Worm (Caenorhabditis elegans) whole organism, late embryonic: ENCODE data around the gene tni-1.
A peak's percentile ranks its signal among the peaks of the same experiment; 100 is the strongest.

ENCODE experiments used
- ahr-1 ChIP-seq: sonication (generic microtip); optimal IDR thresholded peaks from 2 replicates; lab custom pipeline; 2016; ENCODE audit warnings: missing genetic modification characterization, missing compliant biosample characterization
- ama-1 ChIP-seq: fragments of 150-350 bp; optimal IDR thresholded peaks from 2 replicates; lab custom pipeline; 2014
- ceh-18 ChIP-seq: sonication (generic microtip); optimal IDR thresholded peaks from 2 replicates; lab custom pipeline; 2016; ENCODE audit warnings: missing genetic modification characterization, missing compliant biosample characterization
- ceh-22 ChIP-seq: sonication (generic microtip); optimal IDR thresholded peaks from 2 replicates; lab custom pipeline; 2017; ENCODE audit warnings: missing biosample characterization, missing genetic modification characterization
- ceh-30 ChIP-seq: fragments of 150-350 bp; optimal IDR thresholded peaks from 2 replicates; lab custom pipeline; 2014; ENCODE audit warnings: missing biosample characterization, missing genetic modification characterization
- ceh-31 ChIP-seq: sonication (generic microtip); optimal IDR thresholded peaks from 2 replicates; lab custom pipeline; 2016; ENCODE audit warnings: missing genetic modification characterization, missing compliant biosample characterization
- ceh-45 ChIP-seq: fragments of 200-800 bp; sonication (Bioruptor generic); IDR thresholded peaks from 2 replicates; pipeline ENCODE4 v1.3.6; 2022; ENCODE audit warnings: missing genetic modification reagents, missing genetic modification characterization, missing compliant biosample characterization
- ceh-48 ChIP-seq: sonication (generic microtip); optimal IDR thresholded peaks from 2 replicates; lab custom pipeline; 2016; ENCODE audit warnings: missing genetic modification characterization, inconsistent platforms, missing compliant biosample characterization
- ceh-6 ChIP-seq: fragments of 200-800 bp; sonication (Bioruptor generic); optimal IDR thresholded peaks from 2 replicates; lab custom pipeline; 2018; ENCODE audit warnings: mild to moderate bottlenecking, missing genetic modification characterization, missing compliant biosample characterization
- ceh-9 ChIP-seq: sonication (generic microtip); optimal IDR thresholded peaks from 2 replicates; lab custom pipeline; 2016; ENCODE audit warnings: mild to moderate bottlenecking, missing genetic modification characterization, inconsistent platforms, missing compliant biosample characterization
- che-1 ChIP-seq: sonication (generic microtip); optimal IDR thresholded peaks from 2 replicates; lab custom pipeline; 2016; ENCODE audit warnings: mild to moderate bottlenecking, missing genetic modification characterization, missing compliant biosample characterization
- dmd-4 ChIP-seq: sonication (generic microtip); optimal IDR thresholded peaks from 2 replicates; lab custom pipeline; 2016; ENCODE audit warnings: borderline replicate concordance, missing genetic modification characterization, missing compliant biosample characterization
- dve-1 ChIP-seq: sonication (generic microtip); optimal IDR thresholded peaks from 2 replicates; lab custom pipeline; 2017; ENCODE audit warnings: antibody characterized with exemption, mild to moderate bottlenecking, missing genetic modification characterization, missing compliant biosample characterization
- elt-2 ChIP-seq: sonication (generic microtip); optimal IDR thresholded peaks from 2 replicates; lab custom pipeline; 2016; ENCODE audit warnings: missing genetic modification reagents, missing genetic modification characterization, missing compliant biosample characterization
- elt-4 ChIP-seq: sonication (generic microtip); optimal IDR thresholded peaks from 2 replicates; lab custom pipeline; 2016; ENCODE audit warnings: missing genetic modification characterization, missing compliant biosample characterization
- ets-4 ChIP-seq: sonication (generic microtip); optimal IDR thresholded peaks from 2 replicates; lab custom pipeline; 2016; ENCODE audit warnings: missing genetic modification characterization, missing compliant biosample characterization
- hlh-13 ChIP-seq: fragments of 200-800 bp; sonication (Bioruptor generic); optimal IDR thresholded peaks from 2 replicates; lab custom pipeline; 2018; ENCODE audit warnings: mild to moderate bottlenecking, missing genetic modification characterization, missing compliant biosample characterization
- hlh-30 ChIP-seq: sonication (generic microtip); optimal IDR thresholded peaks from 2 replicates; lab custom pipeline; 2017; ENCODE audit warnings: antibody characterized with exemption, missing genetic modification characterization, missing compliant biosample characterization; ENCODE audit not compliant: insufficient read depth
- hlh-6 ChIP-seq: sonication (generic microtip); optimal IDR thresholded peaks from 2 replicates; lab custom pipeline; 2016; ENCODE audit warnings: missing genotype, missing genetic modification characterization, missing compliant biosample characterization
- lim-6 ChIP-seq: sonication (generic microtip); optimal IDR thresholded peaks from 2 replicates; lab custom pipeline; 2016; ENCODE audit warnings: missing genetic modification characterization, missing compliant biosample characterization
- lin-11 ChIP-seq: fragments of 200-800 bp; sonication (Bioruptor generic); optimal IDR thresholded peaks from 2 replicates; lab custom pipeline; 2018; ENCODE audit warnings: mild to moderate bottlenecking, missing genetic modification characterization, missing compliant biosample characterization
- mec-3 ChIP-seq: sonication (generic microtip); optimal IDR thresholded peaks from 2 replicates; lab custom pipeline; 2016; ENCODE audit warnings: borderline replicate concordance, missing genetic modification characterization, missing compliant biosample characterization
- nfya-1 ChIP-seq: sonication (generic microtip); optimal IDR thresholded peaks from 2 replicates; lab custom pipeline; 2017; ENCODE audit warnings: missing genetic modification characterization, mild to moderate bottlenecking, missing compliant biosample characterization, antibody characterized with exemption, moderate library complexity
- nhr-11 ChIP-seq: fragments of 150-350 bp; optimal IDR thresholded peaks from 2 replicates; lab custom pipeline; 2014; ENCODE audit warnings: missing biosample characterization, missing genetic modification characterization
- nhr-232 ChIP-seq: sonication (generic microtip); optimal IDR thresholded peaks from 2 replicates; lab custom pipeline; 2016; ENCODE audit warnings: missing genetic modification characterization, missing compliant biosample characterization
- odd-2 ChIP-seq: sonication (generic microtip); optimal IDR thresholded peaks from 2 replicates; lab custom pipeline; 2017; ENCODE audit warnings: antibody characterized with exemption, mild to moderate bottlenecking, missing genetic modification characterization, missing compliant biosample characterization
- pag-3 ChIP-seq: sonication (generic microtip); optimal IDR thresholded peaks from 2 replicates; lab custom pipeline; 2016; ENCODE audit warnings: missing compliant biosample characterization, missing genetic modification characterization, borderline replicate concordance
- pat-9 ChIP-seq: fragments of 200-800 bp; sonication (Bioruptor generic); optimal IDR thresholded peaks from 2 replicates; lab custom pipeline; 2018; ENCODE audit warnings: mild to moderate bottlenecking, missing genetic modification characterization, moderate library complexity, missing compliant biosample characterization
- pax-1 ChIP-seq: fragments of 150-350 bp; optimal IDR thresholded peaks from 2 replicates; lab custom pipeline; 2014; ENCODE audit warnings: missing biosample characterization, missing genetic modification characterization
- pha-4 ChIP-seq: fragments of 150-350 bp; optimal IDR thresholded peaks from 2 replicates; lab custom pipeline; 2018; ENCODE audit warnings: missing biosample characterization, missing genetic modification reagents, missing genetic modification characterization
- ref-2 ChIP-seq: sonication (generic microtip); optimal IDR thresholded peaks from 2 replicates; lab custom pipeline; 2016; ENCODE audit warnings: missing genetic modification characterization, missing compliant biosample characterization
- sox-4 ChIP-seq: sonication (generic microtip); optimal IDR thresholded peaks from 2 replicates; lab custom pipeline; 2017; ENCODE audit warnings: mild to moderate bottlenecking, missing genetic modification characterization, inconsistent platforms, missing compliant biosample characterization
- syd-9 ChIP-seq: sonication (generic microtip); optimal IDR thresholded peaks from 2 replicates; lab custom pipeline; 2016; ENCODE audit warnings: mild to moderate bottlenecking, missing genetic modification characterization, moderate library complexity, missing compliant biosample characterization
- tbx-2 ChIP-seq: sonication (generic microtip); optimal IDR thresholded peaks from 2 replicates; lab custom pipeline; 2016; ENCODE audit warnings: missing genetic modification characterization, missing compliant biosample characterization
- ttx-3 ChIP-seq: sonication (generic microtip); optimal IDR thresholded peaks from 2 replicates; lab custom pipeline; 2016; ENCODE audit warnings: missing genetic modification reagents, missing genetic modification characterization, missing compliant biosample characterization
- unc-86 ChIP-seq: sonication (generic microtip); optimal IDR thresholded peaks from 2 replicates; lab custom pipeline; 2016; ENCODE audit warnings: missing genetic modification characterization, missing compliant biosample characterization
- ztf-16 ChIP-seq: sonication (generic microtip); optimal IDR thresholded peaks from 2 replicates; lab custom pipeline; 2017; ENCODE audit warnings: missing genetic modification characterization, missing compliant biosample characterization

Gene tni-1

DNA sequence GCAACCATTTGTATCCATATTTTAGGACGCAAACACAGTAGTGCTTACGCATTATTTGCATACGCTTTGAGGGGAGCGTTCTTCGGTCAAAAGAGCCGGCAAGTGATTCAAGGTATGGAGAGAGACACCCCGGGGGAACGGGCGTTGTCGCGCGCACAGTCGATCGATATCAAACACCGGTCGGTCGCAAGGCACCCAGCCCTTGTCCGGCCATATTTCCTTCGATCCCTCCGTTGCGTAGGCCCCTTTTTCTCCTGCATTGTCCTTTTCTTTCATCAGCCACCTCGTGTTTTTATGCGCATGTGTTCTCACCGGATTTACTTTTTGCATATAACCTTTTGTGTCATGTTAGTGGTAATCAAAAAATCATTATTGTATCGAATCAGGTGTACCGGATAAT is 11.3 kb downstream of the tni-1 start:
- TF ChIP-seq elt-2 (no peak), ref-2 (peak; percentile 10), sox-4 (tag; lab: Kevin White, UChicago) (no peak), ceh-48 (tag; lab: Kevin White, UChicago) (peak; percentile 38)
- TF ChIP-seq, all 69 proteins: peak for 2

DNA sequence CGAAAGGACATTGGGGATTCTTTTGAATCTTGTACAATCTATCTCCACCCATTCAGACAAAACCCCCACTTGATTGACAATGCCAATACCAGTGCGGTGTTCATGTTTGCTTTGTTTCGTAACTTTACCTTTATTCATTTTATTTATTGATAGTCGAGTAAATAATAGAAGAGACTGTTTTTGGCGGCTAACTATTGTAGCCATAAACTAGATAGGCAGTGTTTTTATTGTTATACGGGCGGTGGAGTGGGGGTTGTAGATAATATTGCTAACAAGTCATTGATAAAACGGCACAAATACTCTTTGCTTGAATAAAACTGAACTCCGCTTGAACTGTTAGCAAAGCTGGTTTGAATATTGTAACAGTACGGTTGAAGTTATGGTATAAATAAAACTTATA is 12.4 kb downstream of the tni-1 start:
- no peak for TF ChIP-seq nhr-11 (tag; lab: Kevin White, UChicago)
- TF ChIP-seq odd-2 = no peak
- no peak for TF ChIP-seq ceh-6 (GFP tag; lab: Kevin White, UChicago)
- TF ChIP-seq lin-11 = no peak
- no peak for TF ChIP-seq hlh-30 (tag; lab: Kevin White, UChicago)

DNA sequence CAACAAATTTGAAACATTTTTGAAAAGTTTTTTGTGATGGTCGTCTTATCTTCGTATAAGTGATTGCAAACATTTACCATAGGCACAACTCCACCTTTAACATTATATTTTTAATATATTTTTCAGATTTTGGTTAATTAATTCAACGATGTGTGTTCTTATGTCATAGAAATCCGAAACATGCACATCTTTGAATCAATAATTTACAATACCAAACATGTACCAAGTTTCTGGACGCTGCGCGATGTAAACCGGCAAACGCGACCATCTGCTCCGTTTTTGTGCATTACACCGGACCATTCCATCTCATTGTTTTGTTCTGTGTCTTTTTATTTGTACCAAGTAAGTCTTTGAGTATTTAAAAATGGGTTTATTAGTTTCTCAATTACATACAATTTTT is 19.8 kb downstream of the tni-1 start, which contains the start of gene pgp-4:
pgp-4 (plus strand) TSS at position 301 of the 400 bp plus-strand sequence.
- no peak for TF ChIP-seq ceh-9 (tag; lab: Kevin White, UChicago)
- no peak for TF ChIP-seq che-1 (tag; lab: Kevin White, UChicago)
- TF ChIP-seq ama-1 (lab: Kevin White, UChicago) = no peak
- TF ChIP-seq ceh-45 (GFP tag; lab: Robert Waterston, UW) = no peak
- no peak for TF ChIP-seq pag-3
- TF ChIP-seq hlh-13 (GFP tag; lab: Kevin White, UChicago) = no peak
- no peak for TF ChIP-seq hlh-30 (tag; lab: Kevin White, UChicago)
- no peak for TF ChIP-seq dmd-4 (tag; lab: Kevin White, UChicago)
- TF ChIP-seq lim-6 = no peak

DNA sequence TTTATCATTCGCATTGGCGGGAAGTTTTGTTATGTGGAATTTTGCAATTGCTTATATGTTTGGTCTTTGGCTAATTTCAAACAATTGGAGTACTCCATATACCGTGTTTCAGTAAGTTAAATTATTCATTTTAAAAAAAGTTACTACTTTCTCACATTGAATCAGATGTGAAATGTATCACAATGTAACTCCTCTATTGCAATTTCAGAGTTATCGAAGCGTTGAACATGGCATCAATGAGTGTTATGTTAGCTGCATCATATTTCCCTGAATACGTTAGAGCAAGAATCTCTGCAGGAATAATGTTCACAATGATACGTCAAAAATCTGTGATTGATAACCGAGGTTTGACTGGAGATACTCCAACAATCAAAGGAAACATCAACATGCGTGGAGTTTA is 21.4 kb downstream of the tni-1 start:
- no peak for TF ChIP-seq mec-3 (tag; lab: Kevin White, UChicago)
- TF ChIP-seq hlh-6 (tag; lab: Kevin White, UChicago) = no peak
- no peak for TF ChIP-seq ceh-18
- TF ChIP-seq pax-1 = no peak
- TF ChIP-seq ztf-16 (tag; lab: Kevin White, UChicago) = no peak
- TF ChIP-seq nfya-1 (tag; lab: Kevin White, UChicago) = no peak
- no peak for TF ChIP-seq dmd-4 (tag; lab: Kevin White, UChicago)
- TF ChIP-seq ahr-1 (tag; lab: Kevin White, UChicago) = no peak
- TF ChIP-seq tbx-2 (tag; lab: Kevin White, UChicago) = no peak
- no peak for TF ChIP-seq ceh-22 (tag; lab: Kevin White, UChicago)
- TF ChIP-seq ceh-31 (tag; lab: Kevin White, UChicago) = no peak
- no peak for TF ChIP-seq nhr-232 (tag; lab: Kevin White, UChicago)

DNA sequence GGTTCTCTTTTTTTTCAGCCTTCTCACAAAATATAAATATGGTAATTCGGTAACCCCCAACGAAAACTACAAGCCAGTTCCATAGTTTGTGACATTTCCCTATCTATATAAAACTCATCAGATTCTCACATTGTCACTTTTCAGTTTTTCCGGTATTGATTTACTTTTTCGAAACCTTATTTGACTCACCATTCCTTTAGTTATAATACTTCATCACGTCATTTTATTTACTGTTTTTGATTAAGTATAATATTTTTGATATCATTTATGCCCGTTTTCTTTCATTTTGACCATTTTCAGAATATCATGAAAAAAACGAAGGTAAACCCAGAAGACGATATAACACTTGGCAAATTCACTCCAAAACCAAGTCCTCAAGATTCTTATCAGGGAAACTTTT is 25.4 kb downstream of the tni-1 start, which contains the start of gene pgp-3:
pgp-3 (plus strand) TSS at position 301 of the 400 bp plus-strand sequence.
- TF ChIP-seq ets-4 (tag; lab: Kevin White, UChicago) (no peak), pat-9 (tag; lab: Kevin White, UChicago) (no peak), unc-86 (tag; lab: Kevin White, UChicago) (no peak), ceh-30 (no peak), nhr-232 (tag; lab: Kevin White, UChicago) (no peak), dve-1 (no peak), syd-9 (tag; lab: Kevin White, UChicago) (no peak), elt-4 (tag; lab: Kevin White, UChicago) (no peak), ceh-22 (tag; lab: Kevin White, UChicago) (no peak), ceh-48 (tag; lab: Kevin White, UChicago) (no peak), ttx-3 (tag; lab: Kevin White, UChicago) (no peak), pha-4 (tag; lab: Kevin White, UChicago) (no peak)
